Worm (Caenorhabditis elegans) whole organism, L2 larva: ENCODE measurements around the gene B0302.4.

Experiments used
- egl-27 ChIP-seq: sonication (generic microtip); optimal IDR thresholded peaks from 3 replicates; lab custom pipeline; 2017; ENCODE audit warnings: missing biosample characterization, missing genetic modification reagents, missing genetic modification characterization
- elt-3 ChIP-seq: sonication (generic microtip); optimal IDR thresholded peaks from 2 replicates; lab custom pipeline; 2017; ENCODE audit warnings: missing biosample characterization, missing genetic modification characterization
- lin-13 ChIP-seq: fragments of 150-350 bp; optimal IDR thresholded peaks from 2 replicates; lab custom pipeline; 2014; ENCODE audit warnings: missing biosample characterization, missing genetic modification reagents, missing genetic modification characterization
- lin-39 ChIP-seq: fragments of 150-350 bp; optimal IDR thresholded peaks from 2 replicates; lab custom pipeline; 2014; ENCODE audit warnings: missing biosample characterization, missing genetic modification reagents, missing genetic modification characterization
- nhr-25 ChIP-seq: fragments of 150-350 bp; sonication (generic microtip); optimal IDR thresholded peaks from 3 replicates; lab custom pipeline; 2014; ENCODE audit warnings: missing biosample characterization, missing genetic modification characterization
- unc-39 ChIP-seq: fragments of 150-350 bp; optimal IDR thresholded peaks from 2 replicates; lab custom pipeline; 2014; ENCODE audit warnings: missing biosample characterization, missing genetic modification characterization
- ztf-11 ChIP-seq: sonication (generic microtip); optimal IDR thresholded peaks from 2 replicates; lab custom pipeline; 2017; ENCODE audit warnings: missing biosample characterization, missing genetic modification characterization

DNA sequence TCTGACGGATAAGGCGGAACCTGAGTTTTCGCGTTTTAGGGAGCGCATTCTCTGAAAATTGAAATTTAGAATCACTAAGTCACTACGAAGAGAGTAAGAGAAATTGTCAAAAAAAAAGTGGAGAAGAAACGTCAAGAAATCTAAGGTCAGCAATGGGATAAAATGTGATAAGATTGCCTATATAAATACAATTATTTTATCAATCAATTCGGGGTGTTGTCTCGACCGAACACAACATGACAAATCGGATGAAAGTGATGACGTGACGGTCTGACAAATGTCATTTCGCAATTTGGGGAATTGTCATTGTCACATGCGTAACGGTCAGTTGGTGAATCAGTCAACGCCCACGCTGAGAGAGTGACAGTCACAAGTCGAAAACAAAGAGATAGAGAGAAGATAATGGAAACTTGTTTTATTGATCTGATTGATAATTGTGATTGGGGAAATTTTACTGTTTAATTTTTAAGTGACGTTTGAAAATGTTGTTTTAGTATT, 38.5 kb downstream of the B0302.4 start, which contains the start of gene cnp-3:
- TF ChIP-seq lin-39 (tag; lab: Kevin White, UChicago), result no peak
- no peak for TF ChIP-seq ztf-11 (tag; lab: Kevin White, UChicago)
- no peak for TF ChIP-seq egl-27 (tag; lab: Kevin White, UChicago)
- no peak for TF ChIP-seq unc-39 (tag; lab: Kevin White, UChicago)
- no peak for TF ChIP-seq lin-13 (GFP tag; lab: Kevin White, UChicago)
- TF ChIP-seq elt-3 (tag; lab: Kevin White, UChicago), result no peak
- TF ChIP-seq nhr-25, result no peak
